Fruit fly (Drosophila melanogaster) whole organism, embryonic: Measurements from ENCODE around the gene CG14326.
A peak's percentile ranks its signal among the peaks of the same experiment; 100 is the strongest.

Experiments
- Asciz ChIP-seq: fragments of 200-800 bp; sonication (Bioruptor generic); optimal IDR thresholded peaks from 2 replicates; lab custom pipeline; 2017; ENCODE audit warnings: missing biosample characterization, mild to moderate bottlenecking, missing genetic modification characterization, missing genetic modification reagents
- CG10431 ChIP-seq: fragments of 200-800 bp; sonication (Bioruptor generic); optimal IDR thresholded peaks from 3 replicates; lab custom pipeline; 2018; ENCODE audit warnings: missing biosample characterization, mild to moderate bottlenecking, missing genetic modification characterization
- CG10462 ChIP-seq: fragments of 200-800 bp; sonication (Bioruptor generic); optimal IDR thresholded peaks from 2 replicates; lab custom pipeline; 2016; ENCODE audit warnings: missing biosample characterization, missing genetic modification characterization
- CG12236 ChIP-seq: fragments of 200-800 bp; sonication (Bioruptor generic); optimal IDR thresholded peaks from 2 replicates; lab custom pipeline; 2016; ENCODE audit warnings: missing biosample characterization, missing genetic modification characterization
- CG12391 ChIP-seq: fragments of 200-800 bp; sonication (Bioruptor generic); optimal IDR thresholded peaks from 3 replicates; lab custom pipeline; 2018; ENCODE audit warnings: missing biosample characterization, mild to moderate bottlenecking, missing genetic modification characterization, moderate library complexity
- CG14710 ChIP-seq: fragments of 200-800 bp; sonication (Bioruptor generic); optimal IDR thresholded peaks from 3 replicates; lab custom pipeline; 2019; ENCODE audit warnings: missing biosample characterization, mild to moderate bottlenecking, missing genetic modification characterization, moderate library complexity
- CG14860 ChIP-seq: fragments of 200-800 bp; sonication (Bioruptor generic); IDR thresholded peaks from 3 replicates; pipeline ENCODE4 v1.3.6; 2022; ENCODE audit warnings: missing biosample characterization, missing genetic modification characterization; ENCODE audit not compliant: partially characterized antibody
- CG16779 ChIP-seq: fragments of 200-800 bp; sonication (Bioruptor generic); IDR thresholded peaks from 2 replicates; pipeline ENCODE4 v1.3.6; 2022; ENCODE audit warnings: missing biosample characterization, missing genetic modification characterization
- CG16813 ChIP-seq: fragments of 200-800 bp; sonication (Bioruptor generic); IDR thresholded peaks from 3 replicates; pipeline ENCODE4 v1.3.6; 2022; ENCODE audit warnings: missing biosample characterization, missing genetic modification characterization; ENCODE audit not compliant: partially characterized antibody
- CG2875 ChIP-seq: fragments of 200-800 bp; sonication (Bioruptor generic); optimal IDR thresholded peaks from 2 replicates; lab custom pipeline; 2017; ENCODE audit warnings: missing biosample characterization, mild to moderate bottlenecking, missing genetic modification characterization, missing genetic modification reagents
- CG30431 ChIP-seq: fragments of 200-800 bp; sonication (Bioruptor generic); optimal IDR thresholded peaks from 2 replicates; lab custom pipeline; 2017; ENCODE audit warnings: missing biosample characterization, missing genetic modification characterization
- CG34376 ChIP-seq: fragments of 200-800 bp; sonication (Bioruptor generic); optimal IDR thresholded peaks from 2 replicates; lab custom pipeline; 2018; ENCODE audit warnings: missing biosample characterization, mild to moderate bottlenecking, missing genetic modification characterization
- CG3995 ChIP-seq: fragments of 200-800 bp; sonication (Bioruptor generic); optimal IDR thresholded peaks from 3 replicates; lab custom pipeline; 2016; ENCODE audit warnings: missing biosample characterization, missing genetic modification characterization
- CG42726 ChIP-seq: fragments of 200-800 bp; sonication (Bioruptor generic); IDR thresholded peaks from 2 replicates; pipeline ENCODE4 v1.3.6; 2022; ENCODE audit warnings: missing biosample characterization, missing genetic modification characterization; ENCODE audit not compliant: partially characterized antibody
- CG4730 ChIP-seq: fragments of 200-800 bp; sonication (Bioruptor generic); IDR thresholded peaks from 2 replicates; pipeline ENCODE4 v1.3.6; 2022; ENCODE audit warnings: missing biosample characterization, missing genetic modification characterization
- CG7271 ChIP-seq: fragments of 200-800 bp; sonication (Bioruptor generic); optimal IDR thresholded peaks from 2 replicates; lab custom pipeline; 2018; ENCODE audit warnings: missing biosample characterization, mild to moderate bottlenecking, missing genetic modification characterization, moderate library complexity
- CG8290 ChIP-seq, 3 experiments: fragments of 200-800 bp; sonication (Bioruptor generic); optimal IDR thresholded peaks; 2 replicates each; lab custom pipeline; 2016 to 2019; ENCODE audit warnings: missing biosample characterization in 3 of 3, missing genetic modification characterization in 3 of 3, mild to moderate bottlenecking in 2 of 3, moderate library complexity in 1 of 3
- CG8388 ChIP-seq: fragments of 200-800 bp; sonication (Bioruptor generic); optimal IDR thresholded peaks from 2 replicates; lab custom pipeline; 2019; ENCODE audit warnings: missing biosample characterization, mild to moderate bottlenecking, missing genetic modification characterization, moderate library complexity
- CG8924 ChIP-seq: fragments of 200-800 bp; optimal IDR thresholded peaks from 3 replicates; lab custom pipeline; 2019; ENCODE audit warnings: missing biosample characterization, mild to moderate bottlenecking, missing genetic modification characterization, moderate library complexity
- CG9727 ChIP-seq: fragments of 200-800 bp; sonication (Bioruptor generic); optimal IDR thresholded peaks from 3 replicates; lab custom pipeline; 2017; ENCODE audit warnings: missing biosample characterization, mild to moderate bottlenecking, missing genetic modification characterization
- Chrac-16 ChIP-seq: fragments of 200-800 bp; sonication (Bioruptor generic); optimal IDR thresholded peaks from 3 replicates; lab custom pipeline; 2016; ENCODE audit warnings: missing biosample characterization, missing genetic modification characterization
- Dbx ChIP-seq: fragments of 200-800 bp; sonication (Bioruptor generic); IDR thresholded peaks from 3 replicates; pipeline ENCODE4 v1.3.6; 2022; ENCODE audit warnings: missing biosample characterization, missing genetic modification characterization
- E2f1 ChIP-seq: fragments of 200-800 bp; sonication (Bioruptor generic); IDR thresholded peaks from 2 replicates; pipeline ENCODE4 v1.3.6; 2022; ENCODE audit warnings: missing biosample characterization, missing genetic modification characterization
- ERR ChIP-seq: fragments of 200-800 bp; sonication (Bioruptor generic); optimal IDR thresholded peaks from 2 replicates; lab custom pipeline; 2016; ENCODE audit warnings: missing biosample characterization, missing genetic modification characterization
- Elba2 ChIP-seq: fragments of 200-800 bp; sonication (Bioruptor generic); optimal IDR thresholded peaks from 3 replicates; lab custom pipeline; 2016; ENCODE audit warnings: missing biosample characterization, missing genetic modification characterization
- Hsf ChIP-seq: fragments of 200-800 bp; sonication (Bioruptor generic); optimal IDR thresholded peaks from 3 replicates; lab custom pipeline; 2016; ENCODE audit warnings: missing biosample characterization, missing genetic modification characterization
- MESR4 ChIP-seq: fragments of 200-800 bp; sonication (Bioruptor generic); optimal IDR thresholded peaks from 2 replicates; lab custom pipeline; 2018; ENCODE audit warnings: missing biosample characterization, mild to moderate bottlenecking, missing genetic modification characterization, moderate library complexity
- MTF-1 ChIP-seq: fragments of 200-800 bp; sonication (Bioruptor generic); optimal IDR thresholded peaks from 2 replicates; lab custom pipeline; 2018; ENCODE audit warnings: missing biosample characterization, mild to moderate bottlenecking, missing genetic modification characterization, borderline replicate concordance
- Max ChIP-seq: fragments of 200-800 bp; sonication (Bioruptor generic); optimal IDR thresholded peaks from 2 replicates; lab custom pipeline; 2016; ENCODE audit warnings: missing biosample characterization, mild to moderate bottlenecking, missing genetic modification characterization
- NFAT ChIP-seq: fragments of 200-800 bp; sonication (Bioruptor generic); IDR thresholded peaks from 2 replicates; pipeline ENCODE4 v1.3.6; 2022; ENCODE audit warnings: missing biosample characterization, missing genetic modification characterization
- Ravus ChIP-seq: fragments of 200-800 bp; sonication (Bioruptor generic); IDR thresholded peaks from 2 replicates; pipeline ENCODE4 v1.3.6; 2022; ENCODE audit warnings: missing biosample characterization, missing genetic modification characterization
- Sox102F ChIP-seq: fragments of 200-800 bp; sonication (Bioruptor generic); optimal IDR thresholded peaks from 2 replicates; lab custom pipeline; 2018; ENCODE audit warnings: missing biosample characterization, mild to moderate bottlenecking, missing genetic modification characterization, moderate library complexity
- bab2 ChIP-seq: fragments of 200-800 bp; sonication (Bioruptor generic); optimal IDR thresholded peaks from 2 replicates; lab custom pipeline; 2016; ENCODE audit warnings: missing biosample characterization, missing genetic modification characterization
- br ChIP-seq: fragments of >200 bp; optimal IDR thresholded peaks from 2 replicates; lab custom pipeline; 2017
- cas ChIP-seq: fragments of 200-800 bp; sonication (Bioruptor generic); IDR thresholded peaks from 2 replicates; pipeline ENCODE4 v1.3.6; 2022; ENCODE audit warnings: missing biosample characterization, missing genetic modification characterization
- croc ChIP-seq: fragments of 200-800 bp; sonication (Bioruptor generic); conservative IDR thresholded peaks from 3 replicates; pipeline ENCODE4 v1.3.6; 2022; ENCODE audit warnings: missing biosample characterization, missing genetic modification characterization
- crp ChIP-seq, 2 experiments: fragments of 200-800 bp; sonication (Bioruptor generic); optimal IDR thresholded peaks; 2 replicates in 1 of 2; 3 replicates in 1 of 2; lab custom pipeline; 2017; ENCODE audit warnings: missing biosample characterization in 2 of 2, missing genetic modification characterization in 2 of 2, mild to moderate bottlenecking in 1 of 2, moderate library complexity in 1 of 2
- dimm ChIP-seq: fragments of 200-800 bp; sonication (Bioruptor generic); IDR thresholded peaks from 2 replicates; pipeline ENCODE4 v1.3.6; 2022; ENCODE audit warnings: missing biosample characterization, missing genetic modification characterization
- dmrt99B ChIP-seq: fragments of 200-800 bp; sonication (Bioruptor generic); optimal IDR thresholded peaks from 2 replicates; lab custom pipeline; 2018; ENCODE audit warnings: missing biosample characterization, mild to moderate bottlenecking, missing genetic modification characterization, moderate library complexity
- grau ChIP-seq: fragments of 200-800 bp; optimal IDR thresholded peaks from 3 replicates; lab custom pipeline; 2019; ENCODE audit warnings: missing biosample characterization, mild to moderate bottlenecking, missing genetic modification characterization, moderate library complexity
- gsb ChIP-seq: fragments of 200-800 bp; sonication (Bioruptor generic); IDR thresholded peaks from 2 replicates; pipeline ENCODE4 v1.3.6; 2022; ENCODE audit warnings: missing biosample characterization, missing genetic modification characterization
- gsb-n ChIP-seq: fragments of 200-800 bp; sonication (Bioruptor generic); optimal IDR thresholded peaks from 3 replicates; lab custom pipeline; 2018; ENCODE audit warnings: missing biosample characterization, mild to moderate bottlenecking, missing genetic modification characterization
- jigr1 ChIP-seq: fragments of 200-800 bp; sonication (Bioruptor generic); IDR thresholded peaks from 3 replicates; pipeline ENCODE4 v1.3.6; 2022; ENCODE audit warnings: missing biosample characterization, missing genetic modification characterization
- jing ChIP-seq: fragments of 200-800 bp; sonication (Bioruptor generic); optimal IDR thresholded peaks from 2 replicates; lab custom pipeline; 2018; ENCODE audit warnings: missing biosample characterization, mild to moderate bottlenecking, missing genetic modification characterization
- kni ChIP-seq: fragments of 200-800 bp; sonication (Bioruptor generic); optimal IDR thresholded peaks from 3 replicates; lab custom pipeline; 2017; ENCODE audit warnings: mild to moderate bottlenecking, missing biosample characterization, missing genetic modification reagents, missing genetic modification characterization
- lov ChIP-seq, 2 experiments: fragments of 200-800 bp in 1 of 2; fragments of >200 bp in 1 of 2; sonication (Bioruptor generic) in 1 of 2; IDR thresholded peaks in 1 of 2; optimal IDR thresholded peaks in 1 of 2; 2 replicates in 1 of 2; 3 replicates in 1 of 2; pipeline versions ENCODE4 v1.3.6 to Lab custom; 2017 to 2022; ENCODE audit warnings: missing biosample characterization in 1 of 2, missing genetic modification characterization in 1 of 2
- mam ChIP-seq: fragments of 200-800 bp; sonication (Bioruptor generic); optimal IDR thresholded peaks from 3 replicates; lab custom pipeline; 2016; ENCODE audit warnings: missing biosample characterization, missing genetic modification characterization
- pros ChIP-seq: fragments of 200-800 bp; sonication (Bioruptor generic); optimal IDR thresholded peaks from 3 replicates; lab custom pipeline; 2019; ENCODE audit warnings: missing biosample characterization, mild to moderate bottlenecking, missing genetic modification characterization, moderate library complexity
- tin ChIP-seq: fragments of 200-800 bp; sonication (Bioruptor generic); optimal IDR thresholded peaks from 3 replicates; lab custom pipeline; 2016; ENCODE audit warnings: missing biosample characterization, missing genetic modification characterization
- tll ChIP-seq, 2 experiments: fragments of 200-800 bp in 1 of 2; fragments of >200 bp in 1 of 2; sonication (Bioruptor generic) in 1 of 2; optimal IDR thresholded peaks; 2 replicates each; lab custom pipeline; 2017 to 2019; ENCODE audit warnings: missing biosample characterization in 2 of 2, missing genetic modification characterization in 2 of 2, mild to moderate bottlenecking in 1 of 2, moderate library complexity in 1 of 2

The CG14326 gene

dm6 chr3R:17605872-17606271 lies 13.0 kb upstream of the CG14326 start, which contains the start of gene sll (continued):
- no peak for TF ChIP-seq CG16779
- peak; percentile 15 for TF ChIP-seq CG14710 (tag; lab: Kevin White, UChicago)
- TF ChIP-seq MESR4 (GFP tag; lab: Kevin White, UChicago): peak; percentile 51
- TF ChIP-seq dimm (GFP tag; lab: Robert Waterston, UW): no peak
- TF ChIP-seq lov (optimal IDR thresholded peaks at IDR 0.05; lab: Kevin White, UChicago): no peak
- no peak for TF ChIP-seq lov (GFP tag; IDR thresholded peaks at IDR 0.05; lab: Robert Waterston, UW)
- no peak for TF ChIP-seq gsb (GFP tag; lab: Robert Waterston, UW)
- TF ChIP-seq CG16813 (GFP tag; lab: Robert Waterston, UW): 0 out of 3 replicates have a peak, but pooled peaks have one; percentile 21
- TF ChIP-seq MTF-1 (GFP tag; lab: Kevin White, UChicago): no peak
- no peak for TF ChIP-seq grau
- TF ChIP-seq tll (GFP tag; optimal IDR thresholded peaks at IDR 0.05; lab: Kevin White, UChicago): no peak
- no peak for TF ChIP-seq Hsf
- no peak for TF ChIP-seq CG14860
- no peak for TF ChIP-seq Sox102F
- no peak for TF ChIP-seq bab2 (GFP tag; lab: Kevin White, UChicago)
- no peak for TF ChIP-seq jing (GFP tag; lab: Kevin White, UChicago)
- no peak for TF ChIP-seq kni
- TF ChIP-seq CG42726 (GFP tag; lab: Robert Waterston, UW): no peak
- TF ChIP-seq CG30431: no peak
- TF ChIP-seq NFAT (GFP tag; lab: Robert Waterston, UW): no peak
- no peak for TF ChIP-seq CG3995 (GFP tag; lab: Kevin White, UChicago)
- TF ChIP-seq CG9727 (GFP tag; lab: Kevin White, UChicago): no peak
- no peak for TF ChIP-seq cas
- no peak for TF ChIP-seq Asciz (GFP tag; lab: Kevin White, UChicago)
- no peak for TF ChIP-seq pros (GFP tag; lab: Kevin White, UChicago)
- peak; percentile 11 to 79 for TF ChIP-seq crp (GFP tag; optimal IDR thresholded peaks at IDR 0.05; lab: Kevin White, UChicago)
- TF ChIP-seq CG12391 (tag; lab: Kevin White, UChicago): peak; percentile 9
- TF ChIP-seq dmrt99B: no peak
- TF ChIP-seq CG8290 (GFP tag; optimal IDR thresholded peaks at IDR 0.05; lab: Kevin White, UChicago): no peak
- no peak for TF ChIP-seq CG8290 (tag; optimal IDR thresholded peaks at IDR 0.05; lab: Kevin White, UChicago)
- TF ChIP-seq Elba2 (GFP tag; lab: Kevin White, UChicago): peak; percentile 25
- TF ChIP-seq Max: no peak
- TF ChIP-seq ERR (GFP tag; lab: Kevin White, UChicago): no peak
- TF ChIP-seq E2f1: no peak
- TF ChIP-seq Ravus: no peak
- TF ChIP-seq Dbx: no peak
- TF ChIP-seq br (lab: Kevin White, UChicago): no peak
- no peak for TF ChIP-seq CG8388 (GFP tag; lab: Kevin White, UChicago)
- no peak for TF ChIP-seq CG7271 (tag; lab: Kevin White, UChicago)
- TF ChIP-seq tin (GFP tag; lab: Kevin White, UChicago): no peak
- no peak for TF ChIP-seq jigr1 (GFP tag; lab: Robert Waterston, UW)
- TF ChIP-seq gsb-n (tag; lab: Kevin White, UChicago): no peak
- no peak for TF ChIP-seq CG12236 (GFP tag; lab: Kevin White, UChicago)
- TF ChIP-seq CG10462 (GFP tag; lab: Kevin White, UChicago): no peak
- no peak for TF ChIP-seq CG10431 (GFP tag; lab: Kevin White, UChicago)
- TF ChIP-seq Chrac-16 (GFP tag; lab: Kevin White, UChicago): no peak
- TF ChIP-seq mam (GFP tag; lab: Kevin White, UChicago): no peak
- no peak for TF ChIP-seq croc
- TF ChIP-seq CG8924 (tag; lab: Kevin White, UChicago): no peak
- no peak for TF ChIP-seq CG2875 (GFP tag; lab: Kevin White, UChicago)
- no peak for TF ChIP-seq CG4730 (GFP tag; lab: Robert Waterston, UW)
- TF ChIP-seq CG34376 (GFP tag; lab: Kevin White, UChicago): no peak
